Worm (Caenorhabditis elegans) whole organism, early embryonic: ENCODE results near the gene F38B6.7.
A peak's percentile ranks its signal among the peaks of the same experiment; 100 is the strongest.

ENCODE experiments used
- B0310.2 ChIP-seq: sonication (generic microtip); optimal IDR thresholded peaks from 2 replicates; lab custom pipeline; 2016; ENCODE audit warnings: mild to moderate bottlenecking, missing genetic modification characterization, missing compliant biosample characterization
- F13C5.2 ChIP-seq: sonication (generic microtip); optimal IDR thresholded peaks from 2 replicates; lab custom pipeline; 2017; ENCODE audit warnings: mild to moderate bottlenecking, missing genetic modification characterization, inconsistent platforms, missing compliant biosample characterization
- aly-1 ChIP-seq: sonication (generic microtip); optimal IDR thresholded peaks from 2 replicates; lab custom pipeline; 2016; ENCODE audit warnings: missing genetic modification characterization, missing compliant biosample characterization
- ama-1 ChIP-seq: fragments of 150-350 bp; optimal IDR thresholded peaks from 2 replicates; lab custom pipeline; 2014
- ceh-13 ChIP-seq: fragments of 200-800 bp; sonication (Bioruptor generic); optimal IDR thresholded peaks from 2 replicates; lab custom pipeline; 2018; ENCODE audit warnings: mild to moderate bottlenecking, missing genetic modification characterization, missing compliant biosample characterization
- ceh-36 ChIP-seq: sonication (generic microtip); optimal IDR thresholded peaks from 2 replicates; lab custom pipeline; 2016; ENCODE audit warnings: missing genetic modification characterization, inconsistent platforms, missing compliant biosample characterization
- ets-7 ChIP-seq: sonication (generic microtip); optimal IDR thresholded peaks from 2 replicates; lab custom pipeline; 2016; ENCODE audit warnings: missing genotype, missing genetic modification characterization, missing compliant biosample characterization
- flt-1 ChIP-seq: fragments of 200-800 bp; sonication (Bioruptor generic); IDR thresholded peaks from 2 replicates; pipeline ENCODE4 v1.3.6; 2022; ENCODE audit warnings: missing genetic modification characterization, missing compliant biosample characterization
- hmbx-1 ChIP-seq: sonication (generic microtip); optimal IDR thresholded peaks from 2 replicates; lab custom pipeline; 2016; ENCODE audit warnings: mild to moderate bottlenecking, missing genetic modification characterization, missing compliant biosample characterization
- hmg-4 ChIP-seq: fragments of 200-800 bp; sonication (Bioruptor generic); optimal IDR thresholded peaks from 2 replicates; lab custom pipeline; 2018; ENCODE audit warnings: mild to moderate bottlenecking, missing genetic modification characterization, missing compliant biosample characterization
- hnd-1 ChIP-seq: sonication (generic microtip); optimal IDR thresholded peaks from 2 replicates; lab custom pipeline; 2016; ENCODE audit warnings: missing genetic modification characterization, missing compliant biosample characterization
- pes-1 ChIP-seq: fragments of 200-800 bp; sonication (Bioruptor generic); IDR thresholded peaks from 2 replicates; pipeline ENCODE4 v1.3.6; 2022; ENCODE audit warnings: missing genetic modification reagents, missing genetic modification characterization, missing compliant biosample characterization
- scrt-1 ChIP-seq: fragments of 200-800 bp; sonication (Bioruptor generic); IDR thresholded peaks from 2 replicates; pipeline ENCODE4 v1.3.6; 2022; ENCODE audit warnings: missing genetic modification characterization, missing compliant biosample characterization
- sea-1 ChIP-seq: fragments of 200-800 bp; sonication (Bioruptor generic); conservative IDR thresholded peaks from 2 replicates; pipeline ENCODE4 v1.3.6; 2022; ENCODE audit warnings: missing genetic modification characterization, missing compliant biosample characterization
- tbx-11 ChIP-seq: fragments of 200-800 bp; sonication (Bioruptor generic); IDR thresholded peaks from 2 replicates; pipeline ENCODE4 v1.3.6; 2022; ENCODE audit warnings: missing genetic modification characterization, missing compliant biosample characterization
- tbx-37 ChIP-seq: fragments of 200-800 bp; sonication (Bioruptor generic); conservative IDR thresholded peaks from 2 replicates; pipeline ENCODE4 v1.3.6; 2022; ENCODE audit warnings: missing genetic modification reagents, missing genetic modification characterization, missing compliant biosample characterization
- tra-4 ChIP-seq: sonication (generic microtip); optimal IDR thresholded peaks from 2 replicates; lab custom pipeline; 2017; ENCODE audit warnings: missing genetic modification characterization, missing compliant biosample characterization

Gene F38B6.7

DNA sequence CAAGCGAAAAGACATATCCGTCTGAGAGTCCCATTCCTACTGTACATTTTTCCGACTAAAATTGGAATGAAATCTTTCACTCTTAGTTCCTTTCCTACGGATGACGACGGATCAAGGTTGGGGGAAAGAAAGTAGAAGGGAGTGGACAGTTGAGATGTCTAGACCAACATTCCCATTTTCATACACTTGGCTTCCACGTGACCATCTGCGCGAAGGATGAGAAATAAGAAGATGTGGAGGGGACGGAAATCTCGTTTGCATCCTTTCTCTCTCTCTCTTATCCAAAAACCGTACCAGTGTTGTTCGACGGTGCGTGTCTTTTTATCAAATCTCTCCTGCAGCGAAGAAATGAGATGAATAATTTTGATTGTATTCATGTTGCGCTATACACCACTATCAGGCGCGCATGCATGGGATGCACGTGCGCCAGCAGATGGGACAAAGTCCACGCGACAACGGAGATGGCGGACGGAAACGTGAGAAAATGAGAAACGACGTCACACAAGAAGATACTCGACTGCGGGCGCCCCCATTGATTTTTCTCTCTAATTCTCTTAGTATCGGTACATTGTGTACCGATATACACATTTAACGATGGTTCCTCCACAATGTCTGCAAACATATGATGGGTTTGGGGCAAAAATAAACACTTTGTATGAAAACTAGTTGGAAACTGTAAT lies 39.3 kb upstream of the F38B6.7 start:
- TF ChIP-seq ceh-13 (GFP tag; lab: Kevin White, UChicago) (no peak), hmg-4 (GFP tag; lab: Kevin White, UChicago) (peak; percentile 22), F13C5.2 (tag; lab: Kevin White, UChicago) (peak; percentile 21), hnd-1 (tag; lab: Kevin White, UChicago) (no peak)

DNA sequence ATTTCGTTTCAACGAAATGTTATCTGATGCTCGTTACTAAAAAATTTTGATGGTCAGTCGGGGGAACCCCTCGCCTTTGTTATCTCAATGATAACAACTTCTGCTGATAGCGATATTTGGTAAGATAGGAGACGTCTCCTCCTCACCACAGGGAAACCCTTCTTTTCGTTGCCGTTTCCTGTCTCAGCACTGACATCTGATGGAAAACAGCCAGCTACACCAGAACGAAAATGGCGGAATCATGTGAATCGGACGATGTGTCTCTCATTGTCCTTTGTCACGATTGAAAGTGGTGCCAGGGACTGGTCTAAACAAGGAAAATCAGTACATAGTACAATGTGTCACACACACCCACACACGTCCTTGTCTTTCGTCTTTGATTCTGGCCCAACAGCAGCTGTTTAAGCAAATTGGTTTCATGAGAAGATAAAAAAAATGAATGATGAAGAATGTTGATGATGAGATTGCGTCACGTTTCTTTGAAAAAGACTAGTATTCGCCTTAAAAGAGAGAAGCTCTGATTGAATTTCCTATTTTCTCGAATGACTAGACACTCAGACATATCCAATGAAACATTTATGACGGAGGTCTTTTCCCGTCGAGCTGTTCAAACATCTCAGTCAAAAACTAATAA lies 38.3 kb upstream of the F38B6.7 start:
- TF ChIP-seq tbx-37 (GFP tag; lab: Robert Waterston, UW) (no peak), B0310.2 (no peak), ceh-13 (GFP tag; lab: Kevin White, UChicago) (no peak), hmg-4 (GFP tag; lab: Kevin White, UChicago) (no peak), hnd-1 (tag; lab: Kevin White, UChicago) (no peak), flt-1 (GFP tag; lab: Robert Waterston, UW) (no peak), tra-4 (tag; lab: Kevin White, UChicago) (no peak), ama-1 (lab: Kevin White, UChicago) (no peak), F13C5.2 (tag; lab: Kevin White, UChicago) (no peak), sea-1 (GFP tag; lab: Robert Waterston, UW) (no peak), ets-7 (tag; lab: Kevin White, UChicago) (no peak), ceh-36 (no peak), scrt-1 (GFP tag; lab: Robert Waterston, UW) (no peak), aly-1 (tag; lab: Kevin White, UChicago) (no peak)

DNA sequence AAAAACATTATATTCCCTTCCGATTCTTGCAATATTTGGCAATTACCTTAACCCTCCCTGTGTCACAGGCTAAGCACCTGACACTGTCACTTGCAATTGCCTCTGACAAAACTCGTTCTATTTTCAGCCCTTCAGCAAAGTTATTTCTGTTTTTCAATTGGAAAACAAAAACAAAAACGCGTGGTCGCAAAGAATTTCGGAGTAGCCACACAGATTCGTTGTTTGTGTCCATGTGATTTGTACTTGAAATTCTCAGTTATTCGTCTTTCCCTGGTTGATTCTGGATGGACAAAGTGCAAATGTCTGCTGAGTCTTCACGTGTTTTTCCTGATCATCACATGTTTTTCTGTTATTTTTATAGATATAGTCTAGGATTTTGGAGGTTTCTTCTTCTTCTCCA lies 37.3 kb upstream of the F38B6.7 start:
- no peak for TF ChIP-seq tra-4 (tag; lab: Kevin White, UChicago)
- TF ChIP-seq B0310.2: no peak
- no peak for TF ChIP-seq ceh-36
- no peak for TF ChIP-seq hmbx-1 (tag; lab: Kevin White, UChicago)
- no peak for TF ChIP-seq F13C5.2 (tag; lab: Kevin White, UChicago)
- TF ChIP-seq hmg-4 (GFP tag; lab: Kevin White, UChicago): no peak
- TF ChIP-seq hnd-1 (tag; lab: Kevin White, UChicago): no peak
- no peak for TF ChIP-seq ceh-13 (GFP tag; lab: Kevin White, UChicago)
- TF ChIP-seq ets-7 (tag; lab: Kevin White, UChicago): no peak
- TF ChIP-seq scrt-1 (GFP tag; lab: Robert Waterston, UW): no peak
- no peak for TF ChIP-seq flt-1 (GFP tag; lab: Robert Waterston, UW)
- no peak for TF ChIP-seq sea-1 (GFP tag; lab: Robert Waterston, UW)
- TF ChIP-seq tbx-37 (GFP tag; lab: Robert Waterston, UW): no peak
- no peak for TF ChIP-seq aly-1 (tag; lab: Kevin White, UChicago)
- TF ChIP-seq ama-1 (lab: Kevin White, UChicago): no peak
- no peak for TF ChIP-seq pes-1
- no peak for TF ChIP-seq tbx-11

DNA sequence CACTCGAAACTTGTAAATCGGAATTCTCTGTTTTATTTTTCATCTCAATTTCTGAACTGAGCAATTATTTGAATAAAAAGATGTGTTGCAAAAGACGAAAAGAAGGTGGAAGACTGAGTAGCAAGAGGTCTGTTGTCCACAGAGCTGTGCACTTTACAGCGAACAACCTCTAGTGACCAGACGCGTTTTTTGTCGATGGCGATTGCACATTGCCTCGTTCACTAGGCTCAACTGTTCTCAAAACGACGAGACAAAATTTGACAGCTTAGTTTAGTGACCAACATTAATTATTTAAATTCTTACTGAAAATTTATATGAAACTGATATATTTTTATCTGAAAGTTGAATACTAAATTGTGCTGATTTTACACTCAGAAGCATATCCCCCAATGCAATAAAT lies 35.0 kb upstream of the F38B6.7 start, which contains the start of gene R03E9.2:
TSS of gene R03E9.2 (minus strand) at position 101 of the 400 bp plus-strand sequence.
- no peak for TF ChIP-seq F13C5.2 (tag; lab: Kevin White, UChicago)
- TF ChIP-seq flt-1 (GFP tag; lab: Robert Waterston, UW): no peak
- TF ChIP-seq scrt-1 (GFP tag; lab: Robert Waterston, UW): no peak
- no peak for TF ChIP-seq ceh-36
- TF ChIP-seq ceh-13 (GFP tag; lab: Kevin White, UChicago): no peak
- no peak for TF ChIP-seq tbx-11
- no peak for TF ChIP-seq hmg-4 (GFP tag; lab: Kevin White, UChicago)
- no peak for TF ChIP-seq tbx-37 (GFP tag; lab: Robert Waterston, UW)
- TF ChIP-seq pes-1: no peak
- TF ChIP-seq tra-4 (tag; lab: Kevin White, UChicago): no peak
- no peak for TF ChIP-seq hnd-1 (tag; lab: Kevin White, UChicago)
- no peak for TF ChIP-seq B0310.2
- TF ChIP-seq ama-1 (lab: Kevin White, UChicago): no peak
- no peak for TF ChIP-seq aly-1 (tag; lab: Kevin White, UChicago)
- TF ChIP-seq sea-1 (GFP tag; lab: Robert Waterston, UW): no peak
- no peak for TF ChIP-seq ets-7 (tag; lab: Kevin White, UChicago)
- TF ChIP-seq hmbx-1 (tag; lab: Kevin White, UChicago): no peak

DNA sequence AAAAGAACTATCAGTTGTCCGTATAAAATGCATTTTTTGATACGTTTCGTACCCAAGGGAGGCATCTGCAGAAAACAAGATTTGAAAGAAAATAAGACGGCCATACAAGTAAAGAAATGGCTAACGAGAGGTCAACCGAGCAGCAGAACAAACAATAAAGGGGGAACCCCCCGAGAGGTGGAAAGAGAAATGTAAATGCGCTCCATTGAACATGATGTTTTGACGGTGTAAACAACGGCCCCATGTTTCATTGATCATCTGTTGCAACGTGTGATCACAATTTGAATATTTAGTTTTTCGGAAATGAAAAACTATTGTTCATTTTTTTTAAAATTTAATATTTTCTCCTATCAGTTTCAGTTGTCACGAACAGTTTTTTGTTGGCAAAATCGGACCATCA lies 31.4 kb upstream of the F38B6.7 start, which contains the start of gene K11G12.6:
TSS of gene K11G12.6 (minus strand) at position 65 of the 400 bp plus-strand sequence.
- TF ChIP-seq B0310.2 (no peak), pes-1 (no peak), ceh-13 (GFP tag; lab: Kevin White, UChicago) (no peak), tbx-37 (GFP tag; lab: Robert Waterston, UW) (no peak), aly-1 (tag; lab: Kevin White, UChicago) (no peak), hmg-4 (GFP tag; lab: Kevin White, UChicago) (no peak), ceh-36 (no peak), sea-1 (GFP tag; lab: Robert Waterston, UW) (no peak), scrt-1 (GFP tag; lab: Robert Waterston, UW) (no peak), F13C5.2 (tag; lab: Kevin White, UChicago) (no peak), ets-7 (tag; lab: Kevin White, UChicago) (no peak), flt-1 (GFP tag; lab: Robert Waterston, UW) (no peak), hnd-1 (tag; lab: Kevin White, UChicago) (no peak), tbx-11 (no peak), ama-1 (lab: Kevin White, UChicago) (no peak), tra-4 (tag; lab: Kevin White, UChicago) (no peak), hmbx-1 (tag; lab: Kevin White, UChicago) (no peak)

DNA sequence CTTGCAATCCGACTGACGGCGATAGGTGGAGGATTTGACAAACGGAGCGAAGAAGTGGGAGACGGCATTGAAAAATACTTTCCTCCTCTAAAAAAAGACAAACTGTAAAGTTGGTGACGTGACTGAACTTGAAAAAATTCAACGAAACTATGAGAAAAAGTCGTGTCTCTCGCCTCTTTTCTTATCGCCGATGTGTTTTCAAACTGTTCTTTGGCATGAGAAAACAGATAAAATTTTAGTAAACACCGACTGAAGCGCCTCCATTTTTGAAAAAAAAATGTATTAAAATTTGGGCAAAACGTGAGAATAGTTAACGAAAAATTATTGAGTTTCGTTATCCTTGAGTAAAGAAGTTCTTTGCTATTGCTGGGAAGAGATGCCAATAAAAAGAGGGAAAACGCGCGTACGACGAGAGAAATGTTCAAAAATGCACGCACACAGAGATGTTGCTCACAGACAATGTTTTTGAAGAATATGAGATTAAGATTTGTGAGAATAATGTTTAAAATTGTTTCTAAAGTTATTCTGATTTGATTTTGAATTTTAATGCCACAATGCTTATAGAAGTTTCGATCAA lies 30.7 kb upstream of the F38B6.7 start:
- TF ChIP-seq tbx-11 (no peak), pes-1 (no peak), aly-1 (tag; lab: Kevin White, UChicago) (no peak), flt-1 (GFP tag; lab: Robert Waterston, UW) (no peak), tbx-37 (GFP tag; lab: Robert Waterston, UW) (no peak), scrt-1 (GFP tag; lab: Robert Waterston, UW) (no peak)
